Worm (Caenorhabditis elegans) whole organism, late embryonic: ENCODE results near the gene C12D12.1.

Experiments used
- F13H6.1 ChIP-seq: sonication (generic microtip); optimal IDR thresholded peaks from 2 replicates; lab custom pipeline; 2016; ENCODE audit warnings: missing genetic modification characterization, missing compliant biosample characterization
- T23F11.4 ChIP-seq: fragments of 200-800 bp; sonication (Bioruptor generic); optimal IDR thresholded peaks from 2 replicates; lab custom pipeline; 2018; ENCODE audit warnings: mild to moderate bottlenecking, missing genetic modification characterization, missing compliant biosample characterization
- ama-1 ChIP-seq: fragments of 150-350 bp; optimal IDR thresholded peaks from 2 replicates; lab custom pipeline; 2014
- elt-2 ChIP-seq: sonication (generic microtip); optimal IDR thresholded peaks from 2 replicates; lab custom pipeline; 2016; ENCODE audit warnings: missing genetic modification reagents, missing genetic modification characterization, missing compliant biosample characterization
- nhr-11 ChIP-seq: fragments of 150-350 bp; optimal IDR thresholded peaks from 2 replicates; lab custom pipeline; 2014; ENCODE audit warnings: missing biosample characterization, missing genetic modification characterization
- pha-4 ChIP-seq: fragments of 150-350 bp; optimal IDR thresholded peaks from 2 replicates; lab custom pipeline; 2018; ENCODE audit warnings: missing biosample characterization, missing genetic modification reagents, missing genetic modification characterization
- syd-9 ChIP-seq: sonication (generic microtip); optimal IDR thresholded peaks from 2 replicates; lab custom pipeline; 2016; ENCODE audit warnings: mild to moderate bottlenecking, missing genetic modification characterization, moderate library complexity, missing compliant biosample characterization

ce11 chrX:3464309-3465038 lies 34.6 kb upstream of the C12D12.1 start:
- no peak for TF ChIP-seq syd-9 (tag; lab: Kevin White, UChicago)
- no peak for TF ChIP-seq F13H6.1 (tag; lab: Kevin White, UChicago)
- TF ChIP-seq nhr-11 (tag; lab: Kevin White, UChicago): no peak
- no peak for TF ChIP-seq pha-4
- TF ChIP-seq ama-1 (lab: Kevin White, UChicago): no peak
- TF ChIP-seq elt-2: no peak
- TF ChIP-seq T23F11.4: no peak
